Fruit fly (Drosophila melanogaster): ENCODE data around the gene Afti.

The Afti gene

dm6 chr3R:14279311-14279998 lies 47.0 kb downstream of the Afti start (continued):
- TF ChIP-seq HmgZ (tag; optimal IDR thresholded peaks at IDR 0.05) (no peak), ssp (GFP tag; IDR thresholded peaks at IDR 0.05) (no peak), CG14667 (GFP tag; IDR thresholded peaks at IDR 0.05) (no peak), CG3407 (GFP tag; optimal IDR thresholded peaks at IDR 0.05) (no peak), Ravus (GFP tag; IDR thresholded peaks at IDR 0.05) (no peak), eyg (GFP tag; optimal IDR thresholded peaks at IDR 0.05) (no peak), hbn (GFP tag; IDR thresholded peaks at IDR 0.05; ENCODE audit: partially characterized antibody) (no peak), esg (GFP tag; conservative IDR thresholded peaks at IDR 0.05) (peak; percentile 34; the same call in 1 of the 2 replicates), Med (GFP tag) (peak; percentile 72), Meics (GFP tag; optimal IDR thresholded peaks at IDR 0.05) (peak; percentile 25), CG2678 (tag; optimal IDR thresholded peaks at IDR 0.05) (peak; percentile 65), shn (GFP tag; optimal IDR thresholded peaks at IDR 0.05) (no peak), CG11560 (tag; IDR thresholded peaks at IDR 0.05) (no peak), Dek (tag; optimal IDR thresholded peaks at IDR 0.05) (no peak), CG6254 (GFP tag; optimal IDR thresholded peaks at IDR 0.05) (peak; percentile 4), HLH4C (GFP tag; IDR thresholded peaks at IDR 0.05; ENCODE audit: partially characterized antibody) (no peak), CG10462 (GFP tag; optimal IDR thresholded peaks at IDR 0.05) (no peak), CG31441 (GFP tag; IDR thresholded peaks at IDR 0.05) (peak; percentile 39), CG4360 (GFP tag; IDR thresholded peaks at IDR 0.05) (no peak), al (GFP tag; IDR thresholded peaks at IDR 0.05) (no peak), caup (GFP tag; optimal IDR thresholded peaks at IDR 0.05; ENCODE audit: severe bottlenecking) (peak; percentile 13), CkIIα-i1 (GFP tag; IDR thresholded peaks at IDR 0.05) (no peak), MESR4 (GFP tag; optimal IDR thresholded peaks at IDR 0.05) (no peak), tll (GFP tag; optimal IDR thresholded peaks at IDR 0.05) (no peak), Ptx1 (GFP tag; IDR thresholded peaks at IDR 0.05) (0 out of 2 replicates have a peak, but pooled peaks have one; percentile 25), CG16815 (GFP tag; optimal IDR thresholded peaks at IDR 0.05) (no peak), Sry-δ (GFP tag; optimal IDR thresholded peaks at IDR 0.05) (no peak), CG4282 (GFP tag; optimal IDR thresholded peaks at IDR 0.05) (no peak), Jarid2 (GFP tag; optimal IDR thresholded peaks at IDR 0.05) (no peak), CG1602 (GFP tag; optimal IDR thresholded peaks at IDR 0.05) (no peak), CG10267 (tag; optimal IDR thresholded peaks at IDR 0.05) (peak; percentile 22), nom (GFP tag; optimal IDR thresholded peaks at IDR 0.05) (no peak), CG12659 (GFP tag; optimal IDR thresholded peaks at IDR 0.05) (peak; percentile 10), Mrtf (GFP tag; IDR thresholded peaks at IDR 0.05) (no peak), zfh2 (GFP tag; optimal IDR thresholded peaks at IDR 0.05) (no peak), GATAe (GFP tag; conservative IDR thresholded peaks at IDR 0.05) (no peak), Dp (GFP tag; optimal IDR thresholded peaks at IDR 0.05) (no peak), chm (GFP tag; IDR thresholded peaks at IDR 0.05) (no peak), wor (GFP tag; IDR thresholded peaks at IDR 0.05) (no peak), CG17186 (GFP tag; optimal IDR thresholded peaks at IDR 0.05) (no peak), cg (GFP tag; optimal IDR thresholded peaks at IDR 0.05) (peak; percentile 57), CG8924 (tag; optimal IDR thresholded peaks at IDR 0.05) (peak; percentile 27), bsh (GFP tag; optimal IDR thresholded peaks at IDR 0.05) (no peak), Lhr (GFP tag; optimal IDR thresholded peaks at IDR 0.05) (no peak), sqz (GFP tag; optimal IDR thresholded peaks at IDR 0.05) (no peak), CG7745 (tag; optimal IDR thresholded peaks at IDR 0.05) (no peak), crc (GFP tag; optimal IDR thresholded peaks at IDR 0.05) (no peak), E2f2 (GFP tag; IDR thresholded peaks at IDR 0.05) (no peak), Rfx (GFP tag; IDR thresholded peaks at IDR 0.05) (no peak; the same call in 1 of the 2 replicates), Nf-YC (tag; optimal IDR thresholded peaks at IDR 0.05) (no peak)

All from whole organism, embryonic.